Fruit fly (Drosophila melanogaster): ENCODE measurements around the gene Mp.

dm6 chr3L:6977391-6977790, 21.3 kb upstream of the Mp start:
- TF ChIP-seq h (optimal IDR thresholded peaks at IDR 0.05) (no peak), Atf3 (GFP tag; optimal IDR thresholded peaks at IDR 0.05) (no peak), Sox100B (GFP tag; optimal IDR thresholded peaks at IDR 0.05) (peak; percentile 63)
